Worm (Caenorhabditis elegans) whole organism, L1 larva: ENCODE measurements around the gene bmy-1.

Experiments
- blmp-1 ChIP-seq: fragments of 150-350 bp; optimal IDR thresholded peaks from 2 replicates; lab custom pipeline; 2014; ENCODE audit warnings: missing biosample characterization, missing genetic modification characterization
- dpl-1 ChIP-seq, 3 experiments: fragments of 150-350 bp in 2 of 3; sonication (generic microtip) in 1 of 3; optimal IDR thresholded peaks; 2 replicates each; lab custom pipeline; 2014 to 2017; ENCODE audit warnings: missing biosample characterization in 3 of 3, missing genetic modification characterization in 3 of 3, missing genetic modification reagents in 3 of 3
- elt-2 ChIP-seq: sonication (generic microtip); optimal IDR thresholded peaks from 2 replicates; lab custom pipeline; 2016; ENCODE audit warnings: missing genetic modification characterization, mild to moderate bottlenecking, inconsistent platforms, missing compliant biosample characterization, missing genetic modification reagents
- grh-1 ChIP-seq: fragments of 200-800 bp; sonication (Bioruptor generic); IDR thresholded peaks from 2 replicates; pipeline ENCODE4 v1.3.6; 2022; ENCODE audit warnings: missing genetic modification reagents, missing genetic modification characterization, missing compliant biosample characterization
- lin-13 ChIP-seq: fragments of 150-350 bp; optimal IDR thresholded peaks from 2 replicates; lab custom pipeline; 2014; ENCODE audit warnings: missing biosample characterization, missing genetic modification reagents, missing genetic modification characterization
- lir-3 ChIP-seq: sonication (generic microtip); optimal IDR thresholded peaks from 2 replicates; lab custom pipeline; 2016; ENCODE audit warnings: mild to moderate bottlenecking, missing genetic modification characterization, moderate library complexity, missing compliant biosample characterization; ENCODE audit not compliant: poor library complexity
- nhr-237 ChIP-seq: fragments of 150-350 bp; optimal IDR thresholded peaks from 2 replicates; lab custom pipeline; 2014; ENCODE audit warnings: missing biosample characterization, missing genetic modification characterization
- unc-62 ChIP-seq: fragments of 150-350 bp; optimal IDR thresholded peaks from 2 replicates; lab custom pipeline; 2014; ENCODE audit warnings: missing biosample characterization, missing genetic modification reagents, missing genetic modification characterization
- ztf-11 ChIP-seq, 2 experiments: sonication (generic microtip); optimal IDR thresholded peaks; 2 replicates each; lab custom pipeline; 2016 to 2017; ENCODE audit warnings: missing genetic modification characterization in 2 of 2, missing biosample characterization in 1 of 2, missing compliant biosample characterization in 1 of 2

ce11 chrII:5344775-5345174, 13.7 kb upstream of the bmy-1 start, which contains the start of gene F09E5.14:
- TF ChIP-seq elt-2 (tag; lab: Kevin White, UChicago) (no peak), unc-62 (GFP tag; lab: Kevin White, UChicago) (no peak), nhr-237 (no peak), grh-1 (GFP tag; lab: Robert Waterston, UW) (no peak), ztf-11 (tag; optimal IDR thresholded peaks at IDR 0.05; lab: Kevin White, UChicago) (no peak), lir-3 (no peak), blmp-1 (tag; lab: Kevin White, UChicago) (no peak), dpl-1 (GFP tag; optimal IDR thresholded peaks at IDR 0.05; lab: Kevin White, UChicago) (no peak), lin-13 (GFP tag; lab: Kevin White, UChicago) (no peak)
